Worm (Caenorhabditis elegans) whole organism, L4 larva: ENCODE data around the gene ctf-18.
A peak's percentile ranks its signal among the peaks of the same experiment; 100 is the strongest.

ENCODE experiments used
- ZK337.2 ChIP-seq: fragments of 200-800 bp; sonication (Bioruptor generic); IDR thresholded peaks from 2 replicates; pipeline ENCODE4 v1.3.6; 2022; ENCODE audit warnings: missing genetic modification reagents, missing genetic modification characterization, missing compliant biosample characterization
- aha-1 ChIP-seq: fragments of 150-350 bp; peaks from one replicate; lab custom pipeline; 2014; ENCODE audit warnings: missing biosample characterization, missing genetic modification characterization
- aly-2 ChIP-seq: sonication (generic microtip); optimal IDR thresholded peaks from 2 replicates; lab custom pipeline; 2018; ENCODE audit warnings: missing biosample characterization, missing genetic modification characterization
- ama-1 ChIP-seq: fragments of 150-350 bp; optimal IDR thresholded peaks from 2 replicates; lab custom pipeline; 2014; ENCODE audit warnings: inconsistent platforms, mixed read lengths
- ceh-62 ChIP-seq: sonication (generic microtip); optimal IDR thresholded peaks from 2 replicates; lab custom pipeline; 2017; ENCODE audit warnings: missing biosample characterization, missing genetic modification characterization
- ceh-82 ChIP-seq: sonication (generic microtip); optimal IDR thresholded peaks from 2 replicates; lab custom pipeline; 2017; ENCODE audit warnings: missing biosample characterization, missing genetic modification characterization
- ces-1 ChIP-seq: fragments of 150-350 bp; sonication (generic microtip); optimal IDR thresholded peaks from 4 replicates; lab custom pipeline; 2014; ENCODE audit warnings: missing biosample characterization, missing genetic modification reagents, missing genetic modification characterization
- daf-16 ChIP-seq, 3 experiments: sonication (generic microtip); optimal IDR thresholded peaks; 2 replicates each; lab custom pipeline; 2016 to 2017; ENCODE audit warnings: missing genetic modification characterization in 3 of 3, missing genetic modification reagents in 3 of 3, mild to moderate bottlenecking in 2 of 3, missing compliant biosample characterization in 2 of 3, missing biosample characterization in 1 of 3, moderate library complexity in 1 of 3
- dmd-8 ChIP-seq: fragments of 200-800 bp; sonication (Bioruptor generic); IDR thresholded peaks from 2 replicates; pipeline ENCODE4 v1.3.6; 2022; ENCODE audit warnings: missing genetic modification characterization, missing compliant biosample characterization
- dve-1 ChIP-seq: sonication (generic microtip); optimal IDR thresholded peaks from 2 replicates; lab custom pipeline; 2017; ENCODE audit warnings: antibody characterized with exemption, mild to moderate bottlenecking, missing genetic modification characterization, missing compliant biosample characterization; ENCODE audit not compliant: insufficient read depth
- egl-27 ChIP-seq: sonication (generic microtip); optimal IDR thresholded peaks from 3 replicates; lab custom pipeline; 2017; ENCODE audit warnings: missing biosample characterization, missing genetic modification reagents, missing genetic modification characterization
- egl-43 ChIP-seq: fragments of 200-800 bp; sonication (Bioruptor generic); IDR thresholded peaks from 2 replicates; pipeline ENCODE4 v1.3.6; 2022; ENCODE audit warnings: missing genetic modification reagents, missing genetic modification characterization, missing compliant biosample characterization
- fkh-10 ChIP-seq: fragments of 150-350 bp; optimal IDR thresholded peaks from 2 replicates; lab custom pipeline; 2014; ENCODE audit warnings: missing biosample characterization, missing genetic modification reagents, missing genetic modification characterization
- gei-8 ChIP-seq: fragments of 200-800 bp; sonication (Bioruptor generic); optimal IDR thresholded peaks from 2 replicates; lab custom pipeline; 2018; ENCODE audit warnings: mild to moderate bottlenecking, missing genetic modification characterization, missing compliant biosample characterization
- hlh-11 ChIP-seq: fragments of 200-800 bp; sonication (Bioruptor generic); optimal IDR thresholded peaks from 2 replicates; lab custom pipeline; 2018; ENCODE audit warnings: mild to moderate bottlenecking, missing genetic modification characterization, missing compliant biosample characterization
- hlh-30 ChIP-seq: sonication (generic microtip); optimal IDR thresholded peaks from 2 replicates; lab custom pipeline; 2017; ENCODE audit warnings: antibody characterized with exemption, mild to moderate bottlenecking, missing genetic modification characterization, missing compliant biosample characterization; ENCODE audit not compliant: insufficient read depth
- lin-13 ChIP-seq: fragments of 150-350 bp; optimal IDR thresholded peaks from 2 replicates; lab custom pipeline; 2014; ENCODE audit warnings: missing biosample characterization, missing genetic modification reagents, missing genetic modification characterization
- lin-39 ChIP-seq: fragments of 150-350 bp; optimal IDR thresholded peaks from 2 replicates; lab custom pipeline; 2014; ENCODE audit warnings: missing biosample characterization, missing genetic modification reagents, missing genetic modification characterization
- madf-5 ChIP-seq, 2 experiments: fragments of 200-800 bp; sonication (Bioruptor generic); IDR thresholded peaks; 2 replicates each; pipeline ENCODE4 v1.3.6; 2022; ENCODE audit warnings: missing compliant biosample characterization in 2 of 2, missing genetic modification characterization in 2 of 2
- mxl-2 ChIP-seq: fragments of 200-800 bp; sonication (Bioruptor generic); conservative IDR thresholded peaks from 2 replicates; pipeline ENCODE4 v1.3.6; 2022; ENCODE audit warnings: missing genetic modification reagents, missing genetic modification characterization, missing compliant biosample characterization
- mxl-3 ChIP-seq: fragments of 200-800 bp; sonication (Bioruptor generic); optimal IDR thresholded peaks from 2 replicates; lab custom pipeline; 2018; ENCODE audit warnings: mild to moderate bottlenecking, missing genetic modification characterization, missing compliant biosample characterization
- nhr-10 ChIP-seq: fragments of 150-350 bp; optimal IDR thresholded peaks from 2 replicates; lab custom pipeline; 2014; ENCODE audit warnings: missing biosample characterization, missing genetic modification characterization
- nhr-111 ChIP-seq: fragments of 200-800 bp; sonication (Bioruptor generic); optimal IDR thresholded peaks from 2 replicates; lab custom pipeline; 2018; ENCODE audit warnings: mild to moderate bottlenecking, missing genetic modification characterization, missing compliant biosample characterization
- nhr-28 ChIP-seq: fragments of 150-350 bp; optimal IDR thresholded peaks from 2 replicates; lab custom pipeline; 2014; ENCODE audit warnings: missing biosample characterization, missing genetic modification characterization
- nhr-48 ChIP-seq: sonication (generic microtip); optimal IDR thresholded peaks from 2 replicates; lab custom pipeline; 2016; ENCODE audit warnings: mild to moderate bottlenecking, missing genetic modification characterization, missing compliant biosample characterization
- pha-4 ChIP-seq, 2 experiments: fragments of 150-350 bp in 1 of 2; fragments of 200-800 bp in 1 of 2; sonication (Bioruptor generic) in 1 of 2; IDR thresholded peaks in 1 of 2; optimal IDR thresholded peaks in 1 of 2; 2 replicates each; pipeline versions ENCODE4 v1.3.6 to Lab custom; 2014 to 2022; ENCODE audit warnings: missing genetic modification characterization in 2 of 2, missing genetic modification reagents in 2 of 2, missing biosample characterization in 1 of 2, missing compliant biosample characterization in 1 of 2
- set-16 ChIP-seq: fragments of 200-800 bp; sonication (Bioruptor generic); IDR thresholded peaks from 2 replicates; pipeline ENCODE4 v1.3.6; 2022; ENCODE audit warnings: missing genetic modification reagents, missing genetic modification characterization, missing compliant biosample characterization
- unc-130 ChIP-seq: sonication (generic microtip); optimal IDR thresholded peaks from 2 replicates; lab custom pipeline; 2016; ENCODE audit warnings: missing genetic modification reagents, missing genetic modification characterization, missing compliant biosample characterization
- unc-62 ChIP-seq, 3 experiments: fragments of 150-350 bp in 1 of 3; sonication (generic microtip); optimal IDR thresholded peaks in 2 of 3; peaks in 1 of 3; 1 replicate in 1 of 3; 2 replicates in 2 of 3; lab custom pipeline; 2014 to 2017; ENCODE audit warnings: missing biosample characterization in 3 of 3, missing genetic modification characterization in 3 of 3, missing genetic modification reagents in 3 of 3, missing genotype in 1 of 3
- zfp-2 ChIP-seq: sonication (generic microtip); optimal IDR thresholded peaks from 2 replicates; lab custom pipeline; 2016; ENCODE audit warnings: mild to moderate bottlenecking, missing genetic modification characterization, missing compliant biosample characterization
- ztf-11 ChIP-seq: fragments of 150-350 bp; optimal IDR thresholded peaks from 2 replicates; lab custom pipeline; 2014; ENCODE audit warnings: missing biosample characterization, missing genetic modification characterization
- ztf-7 ChIP-seq: fragments of 150-350 bp; optimal IDR thresholded peaks from 2 replicates; lab custom pipeline; 2014; ENCODE audit warnings: missing biosample characterization, missing genetic modification characterization

ctf-18 gene

ce11 chrIV:10126544-10126943, at the start of gene ctf-18:
Gene ctf-18 (minus strand): TSS chrIV:10126644.
- TF ChIP-seq nhr-48 (tag; lab: Kevin White, UChicago) (no peak), ama-1 (peak; percentile 60), aha-1 (peak; percentile 43)

DNA sequence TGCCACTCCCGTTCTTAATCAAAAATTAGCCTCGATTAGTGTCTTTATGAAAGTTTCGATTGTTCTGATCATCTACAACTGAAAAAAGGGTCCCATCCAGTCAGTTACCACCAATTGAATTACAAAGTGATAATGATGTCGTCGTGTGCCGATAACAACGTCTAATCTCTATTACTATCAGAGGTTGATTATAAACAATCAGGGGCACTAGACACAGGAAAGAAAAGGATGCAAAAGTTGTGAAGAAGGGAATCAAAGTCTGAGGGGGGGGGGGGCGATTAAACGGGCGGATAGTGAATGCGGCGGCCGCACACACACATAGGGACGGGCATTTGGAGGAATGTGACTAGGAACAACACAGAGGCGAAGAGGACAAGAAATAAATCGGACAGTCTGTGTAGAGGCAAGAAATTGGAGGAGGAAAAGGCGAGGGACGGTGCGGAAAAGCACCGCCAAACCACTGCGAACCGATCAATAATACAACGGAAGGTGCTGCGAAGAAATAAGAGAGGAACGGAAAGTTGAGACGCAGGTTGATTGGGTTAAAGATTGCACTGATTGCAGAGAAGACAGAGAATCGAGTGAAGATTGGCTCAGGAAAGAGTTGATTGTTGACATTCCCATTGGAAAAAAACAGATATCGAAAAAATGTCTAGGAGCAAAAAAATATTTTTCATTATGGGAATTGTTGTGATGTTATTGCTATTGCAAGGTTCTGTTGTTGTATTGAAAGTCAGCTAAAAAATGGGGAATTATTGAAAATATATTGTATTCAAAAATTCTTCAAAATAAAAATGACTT, 48.7 kb upstream of the ctf-18 start:
- TF ChIP-seq nhr-10 = no peak
- 0 out of 2 replicates have a peak, but pooled peaks have one; percentile 31 for TF ChIP-seq mxl-2 (GFP tag; lab: Robert Waterston, UW)
- TF ChIP-seq dmd-8 = no peak
- TF ChIP-seq mxl-3 (GFP tag; lab: Kevin White, UChicago) = peak; percentile 78
- TF ChIP-seq lin-39 (tag; lab: Kevin White, UChicago) = no peak
- TF ChIP-seq daf-16 (GFP tag; optimal IDR thresholded peaks at IDR 0.05; lab: Kevin White, UChicago) = peak in 1 of 2 experiments; percentile 92
- TF ChIP-seq daf-16 (tag; optimal IDR thresholded peaks at IDR 0.05; lab: Kevin White, UChicago) = peak; percentile 40
- TF ChIP-seq aha-1 = peak; percentile 89
- TF ChIP-seq set-16 (GFP tag; lab: Robert Waterston, UW) = peak; percentile 24; the same call in 1 of the 2 replicates
- TF ChIP-seq egl-27 (tag; lab: Kevin White, UChicago) = no peak
- TF ChIP-seq unc-130 (GFP tag; lab: Kevin White, UChicago) = no peak
- TF ChIP-seq ceh-62 (tag; lab: Kevin White, UChicago) = no peak
- TF ChIP-seq dve-1 (tag; lab: Kevin White, UChicago) = peak; percentile 36
- TF ChIP-seq egl-43 (GFP tag; lab: Robert Waterston, UW) = peak; percentile 16; the same call in 1 of the 2 replicates
- no peak for TF ChIP-seq ceh-82
- TF ChIP-seq hlh-11 (tag; lab: Kevin White, UChicago) = peak; percentile 65
- TF ChIP-seq unc-62 (GFP tag; optimal IDR thresholded peaks at IDR 0.05 in 1 of 2; lab: Kevin White, UChicago) = peak in 1 of 2 experiments; percentile 93
- no peak for TF ChIP-seq unc-62 (tag; optimal IDR thresholded peaks at IDR 0.05; lab: Kevin White, UChicago)
- TF ChIP-seq lin-13 = no peak

DNA sequence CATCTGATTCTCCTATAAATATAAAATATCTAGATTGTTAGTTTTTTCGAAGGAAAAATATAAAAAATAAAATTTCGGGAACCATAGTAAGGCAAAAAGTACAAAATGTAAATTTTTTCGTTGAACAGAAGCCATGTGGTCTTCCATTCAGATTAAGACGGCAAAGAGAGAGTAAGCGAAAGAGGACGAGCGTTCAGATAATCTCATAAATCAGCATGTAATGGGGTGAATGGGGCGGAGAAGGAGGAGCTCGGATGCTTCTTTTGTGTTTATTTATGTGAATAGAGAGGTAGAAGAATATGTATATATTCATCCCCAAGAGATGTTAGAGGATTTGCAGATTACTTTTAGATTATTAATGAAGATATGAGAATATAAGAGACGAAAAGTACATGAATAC, 47.9 kb upstream of the ctf-18 start, which contains the start of gene pxf-1:
pxf-1 (minus strand) TSS at position 14 of the 400 bp plus-strand sequence.
- TF ChIP-seq set-16 (GFP tag; lab: Robert Waterston, UW) (no peak), ztf-7 (tag; lab: Kevin White, UChicago) (no peak), unc-130 (GFP tag; lab: Kevin White, UChicago) (no peak), nhr-28 (tag; lab: Kevin White, UChicago) (no peak), gei-8 (GFP tag; lab: Kevin White, UChicago) (no peak), nhr-111 (GFP tag; lab: Kevin White, UChicago) (no peak), madf-5 (GFP tag; IDR thresholded peaks at IDR 0.05; lab: Robert Waterston, UW) (no peak), hlh-30 (tag; lab: Kevin White, UChicago) (no peak), zfp-2 (tag; lab: Kevin White, UChicago) (no peak), daf-16 (GFP tag; optimal IDR thresholded peaks at IDR 0.05; lab: Kevin White, UChicago) (no peak), daf-16 (tag; optimal IDR thresholded peaks at IDR 0.05; lab: Kevin White, UChicago) (no peak), ces-1 (GFP tag; lab: Kevin White, UChicago) (no peak), aly-2 (tag; lab: Kevin White, UChicago) (no peak), pha-4 (GFP tag; IDR thresholded peaks at IDR 0.05; lab: Robert Waterston, UW) (no peak), pha-4 (tag; optimal IDR thresholded peaks at IDR 0.05; lab: Kevin White, UChicago) (no peak), hlh-11 (tag; lab: Kevin White, UChicago) (no peak), ztf-11 (tag; lab: Kevin White, UChicago) (no peak), mxl-2 (GFP tag; lab: Robert Waterston, UW) (no peak), ZK337.2 (GFP tag; lab: Robert Waterston, UW) (no peak), egl-43 (GFP tag; lab: Robert Waterston, UW) (no peak)
- TF ChIP-seq, all 104 proteins: peak for 0

DNA sequence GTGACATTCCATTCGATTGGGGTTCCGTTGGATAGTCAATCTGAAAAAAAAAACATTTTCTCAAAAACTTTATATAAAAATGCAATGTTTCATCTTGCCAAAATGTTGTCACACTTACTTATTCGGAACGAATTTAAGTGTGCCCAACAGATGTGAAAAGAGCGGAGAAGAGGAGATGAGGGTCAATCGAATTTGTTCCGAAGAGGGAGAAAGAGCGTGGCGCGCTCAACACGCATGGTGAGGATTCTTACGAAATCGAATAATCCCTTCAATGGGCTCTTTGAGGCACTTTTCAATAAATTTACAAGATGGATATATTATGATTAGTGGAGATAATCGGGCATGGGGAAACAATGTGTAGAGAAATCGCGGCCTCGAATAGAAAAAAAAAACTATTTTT, 44.4 kb upstream of the ctf-18 start:
- TF ChIP-seq ces-1 (GFP tag; lab: Kevin White, UChicago) (peak; percentile 92), fkh-10 (peak; percentile 79), aha-1 (peak; percentile 20), ztf-11 (tag; lab: Kevin White, UChicago) (no peak)
